Fruit fly (Drosophila melanogaster): Measurements from ENCODE around the gene Mgat2.

Mgat2 gene

dm6 chr3R:30061154-30061482, 39.1 kb upstream of the Mgat2 start (continued):
- TF ChIP-seq CG15479 (GFP tag; optimal IDR thresholded peaks at IDR 0.05) = no peak
- TF ChIP-seq lilli (GFP tag; optimal IDR thresholded peaks at IDR 0.05) = peak; percentile 45
- TF ChIP-seq CG7271 (tag; optimal IDR thresholded peaks at IDR 0.05) = peak; percentile 41
- TF ChIP-seq CG12659 (GFP tag; optimal IDR thresholded peaks at IDR 0.05) = peak; percentile 60
- peak; percentile 48 for TF ChIP-seq CG17186 (GFP tag; optimal IDR thresholded peaks at IDR 0.05)
- peak; percentile 48 for TF ChIP-seq CG12299 (tag; optimal IDR thresholded peaks at IDR 0.05)
- peak; percentile 63 for TF ChIP-seq slou (GFP tag; optimal IDR thresholded peaks at IDR 0.05)
- TF ChIP-seq CG7357 (GFP tag; IDR thresholded peaks at IDR 0.05) = peak; percentile 78
- peak; percentile 64 for TF ChIP-seq Atf3 (GFP tag; optimal IDR thresholded peaks at IDR 0.05)
- TF ChIP-seq abd-A (tag; optimal IDR thresholded peaks at IDR 0.05) = peak; percentile 60
- peak; percentile 17 for TF ChIP-seq Bteb2 (GFP tag; optimal IDR thresholded peaks at IDR 0.05)
- TF ChIP-seq CG6175 (GFP tag; IDR thresholded peaks at IDR 0.05) = peak; percentile 55; the same call in 1 of the 3 replicates
- TF ChIP-seq CG34422 (GFP tag; IDR thresholded peaks at IDR 0.05) = peak; percentile 95
- TF ChIP-seq CG13287 (GFP tag; IDR thresholded peaks at IDR 0.05; ENCODE audit: partially characterized antibody) = no peak
- TF ChIP-seq ab (GFP tag; optimal IDR thresholded peaks at IDR 0.05) = no peak
- peak; percentile 92 for TF ChIP-seq CG14014 (GFP tag; IDR thresholded peaks at IDR 0.05)
- peak; percentile 70 for TF ChIP-seq CG17385 (GFP tag; optimal IDR thresholded peaks at IDR 0.05)
- TF ChIP-seq Six4 (GFP tag; optimal IDR thresholded peaks at IDR 0.05) = peak; percentile 94
- peak; percentile 65 for TF ChIP-seq CG9876 (GFP tag; optimal IDR thresholded peaks at IDR 0.05)
- TF ChIP-seq CG6765 (GFP tag; optimal IDR thresholded peaks at IDR 0.05) = peak; percentile 68
- TF ChIP-seq bigmax (GFP tag; optimal IDR thresholded peaks at IDR 0.05) = peak; percentile 2
- peak; percentile 83 for TF ChIP-seq CG1233 (GFP tag; optimal IDR thresholded peaks at IDR 0.05)
- TF ChIP-seq CG16779 (GFP tag; IDR thresholded peaks at IDR 0.05) = 0 out of 2 replicates have a peak, but pooled peaks have one; percentile 59
- peak; percentile 91 for TF ChIP-seq nau (GFP tag; optimal IDR thresholded peaks at IDR 0.05)
- peak; percentile 86 for TF ChIP-seq slp2 (GFP tag; optimal IDR thresholded peaks at IDR 0.05)
- peak; percentile 52; the same call in 1 of the 2 replicates for TF ChIP-seq cas (GFP tag; IDR thresholded peaks at IDR 0.05)
- peak; percentile 91 for TF ChIP-seq Sox100B (GFP tag; optimal IDR thresholded peaks at IDR 0.05)
- TF ChIP-seq CG3281 (GFP tag; optimal IDR thresholded peaks at IDR 0.05) = peak; percentile 72
- peak; percentile 78 for TF ChIP-seq cwo (GFP tag; optimal IDR thresholded peaks at IDR 0.05)
- no peak for TF ChIP-seq CG33557 (GFP tag; optimal IDR thresholded peaks at IDR 0.05)
- peak; percentile 93 for TF ChIP-seq stc (GFP tag; IDR thresholded peaks at IDR 0.05)
- TF ChIP-seq CG18011 (GFP tag; optimal IDR thresholded peaks at IDR 0.05) = no peak
- peak; percentile 59 for TF ChIP-seq CG3847 (GFP tag; IDR thresholded peaks at IDR 0.05)
- TF ChIP-seq maf-S (GFP tag; optimal IDR thresholded peaks at IDR 0.05) = peak; percentile 68
- TF ChIP-seq CG11560 (tag; IDR thresholded peaks at IDR 0.05) = 0 out of 3 replicates have a peak, but pooled peaks have one; percentile 23
- peak; percentile 52 for TF ChIP-seq NfI (GFP tag; optimal IDR thresholded peaks at IDR 0.05)
- TF ChIP-seq CG18619 (GFP tag; optimal IDR thresholded peaks at IDR 0.05) = peak; percentile 27
- TF ChIP-seq bowl (GFP tag; IDR thresholded peaks at IDR 0.05) = peak; percentile 89
- peak in 1 of 2 experiments; percentile 1 for TF ChIP-seq Trl (optimal IDR thresholded peaks at IDR 0.05)
- TF ChIP-seq Trl (GFP tag; optimal IDR thresholded peaks at IDR 0.05) = peak; percentile 92
- TF ChIP-seq grau (tag; optimal IDR thresholded peaks at IDR 0.05) = peak; percentile 39
- TF ChIP-seq kay (GFP tag; optimal IDR thresholded peaks at IDR 0.05) = peak; percentile 32
- TF ChIP-seq slbo (GFP tag; IDR thresholded peaks at IDR 0.05) = peak; percentile 79
- TF ChIP-seq Ssrp (tag; optimal IDR thresholded peaks at IDR 0.05) = peak; percentile 72
- peak; percentile 68 for TF ChIP-seq CG6654 (GFP tag; optimal IDR thresholded peaks at IDR 0.05)
- TF ChIP-seq croc (GFP tag; conservative IDR thresholded peaks at IDR 0.05) = peak; percentile 83
- TF ChIP-seq danr (GFP tag; IDR thresholded peaks at IDR 0.05) = peak; percentile 85
- peak; percentile 94 for TF ChIP-seq Xrp1 (GFP tag; IDR thresholded peaks at IDR 0.05)
- TF ChIP-seq CG10565 (GFP tag; optimal IDR thresholded peaks at IDR 0.05) = peak; percentile 33
- TF ChIP-seq CG10267 (tag; optimal IDR thresholded peaks at IDR 0.05) = peak; percentile 87
- TF ChIP-seq CG1647 (GFP tag; optimal IDR thresholded peaks at IDR 0.05) = peak; percentile 78
- peak; percentile 90 for TF ChIP-seq CG43689 (GFP tag; IDR thresholded peaks at IDR 0.05)

All from whole organism, embryonic.